Fruit fly (Drosophila melanogaster) whole organism, embryonic: Measurements from ENCODE around the gene betaTub65B.

Experiments
- Abd-B ChIP-seq: fragments of 200-800 bp; sonication (Bioruptor generic); optimal IDR thresholded peaks from 2 replicates; lab custom pipeline; 2018; ENCODE audit warnings: missing biosample characterization, mild to moderate bottlenecking, missing genetic modification characterization, moderate library complexity
- BEAF-32 ChIP-seq: fragments of 200-800 bp; sonication (Bioruptor generic); optimal IDR thresholded peaks from 3 replicates; lab custom pipeline; 2017; ENCODE audit warnings: missing biosample characterization, missing genetic modification characterization, mild to moderate bottlenecking, moderate library complexity, missing genetic modification reagents
- CG10267 ChIP-seq: fragments of 200-800 bp; sonication (Bioruptor generic); optimal IDR thresholded peaks from 2 replicates; lab custom pipeline; 2018; ENCODE audit warnings: missing biosample characterization, mild to moderate bottlenecking, missing genetic modification characterization, moderate library complexity
- CG11093 ChIP-seq: fragments of 200-800 bp; sonication (Bioruptor generic); IDR thresholded peaks from 3 replicates; pipeline ENCODE4 v1.3.6; 2022; ENCODE audit warnings: missing biosample characterization, missing genetic modification characterization
- CG12391 ChIP-seq: fragments of 200-800 bp; sonication (Bioruptor generic); optimal IDR thresholded peaks from 3 replicates; lab custom pipeline; 2018; ENCODE audit warnings: missing biosample characterization, mild to moderate bottlenecking, missing genetic modification characterization, moderate library complexity
- CG13287 ChIP-seq: fragments of 200-800 bp; sonication (Bioruptor generic); IDR thresholded peaks from 2 replicates; pipeline ENCODE4 v1.3.6; 2022; ENCODE audit warnings: missing biosample characterization, missing genetic modification characterization; ENCODE audit not compliant: partially characterized antibody
- CG13296 ChIP-seq: fragments of 200-800 bp; sonication (Bioruptor generic); optimal IDR thresholded peaks from 3 replicates; lab custom pipeline; 2018; ENCODE audit warnings: missing biosample characterization, mild to moderate bottlenecking, missing genetic modification characterization
- CG14050 ChIP-seq: fragments of 200-800 bp; sonication (Bioruptor generic); IDR thresholded peaks from 3 replicates; pipeline ENCODE4 v1.3.6; 2022; ENCODE audit warnings: missing biosample characterization, missing genetic modification characterization
- CG1603 ChIP-seq: fragments of 200-800 bp; sonication (Bioruptor generic); optimal IDR thresholded peaks from 2 replicates; lab custom pipeline; 2019; ENCODE audit warnings: missing biosample characterization, mild to moderate bottlenecking, missing genetic modification characterization, moderate library complexity
- CG16813 ChIP-seq: fragments of 200-800 bp; sonication (Bioruptor generic); IDR thresholded peaks from 3 replicates; pipeline ENCODE4 v1.3.6; 2022; ENCODE audit warnings: missing biosample characterization, missing genetic modification characterization; ENCODE audit not compliant: partially characterized antibody
- CG17186 ChIP-seq: fragments of 200-800 bp; sonication (Bioruptor generic); optimal IDR thresholded peaks from 3 replicates; lab custom pipeline; 2017; ENCODE audit warnings: missing biosample characterization, missing genetic modification reagents, missing genetic modification characterization
- CG17912 ChIP-seq: fragments of 200-800 bp; sonication (Bioruptor generic); optimal IDR thresholded peaks from 2 replicates; lab custom pipeline; 2018; ENCODE audit warnings: missing biosample characterization, mild to moderate bottlenecking, missing genetic modification characterization
- CG18599 ChIP-seq: fragments of 200-800 bp; sonication (Bioruptor generic); optimal IDR thresholded peaks from 3 replicates; lab custom pipeline; 2017; ENCODE audit warnings: missing biosample characterization, missing genetic modification characterization, mild to moderate bottlenecking, moderate library complexity, missing genetic modification reagents
- CG31441 ChIP-seq: fragments of 200-800 bp; sonication (Bioruptor generic); IDR thresholded peaks from 2 replicates; pipeline ENCODE4 v1.3.6; 2022; ENCODE audit warnings: missing biosample characterization, missing genetic modification characterization
- CG3281 ChIP-seq: fragments of 200-800 bp; sonication (Bioruptor generic); optimal IDR thresholded peaks from 3 replicates; lab custom pipeline; 2017; ENCODE audit warnings: missing biosample characterization, mild to moderate bottlenecking, missing genetic modification characterization
- CG33213 ChIP-seq: fragments of 200-800 bp; sonication (Bioruptor generic); optimal IDR thresholded peaks from 3 replicates; lab custom pipeline; 2016; ENCODE audit warnings: missing biosample characterization, missing genetic modification characterization
- CG7839 ChIP-seq: fragments of 200-800 bp; sonication (Bioruptor generic); optimal IDR thresholded peaks from 3 replicates; lab custom pipeline; 2018; ENCODE audit warnings: missing biosample characterization, mild to moderate bottlenecking, missing genetic modification characterization, moderate library complexity
- CG8290 ChIP-seq, 3 experiments: fragments of 200-800 bp; sonication (Bioruptor generic); optimal IDR thresholded peaks; 2 replicates each; lab custom pipeline; 2016 to 2019; ENCODE audit warnings: missing biosample characterization in 3 of 3, missing genetic modification characterization in 3 of 3, mild to moderate bottlenecking in 2 of 3, moderate library complexity in 1 of 3
- CG9437 ChIP-seq: fragments of 200-800 bp; sonication (Bioruptor generic); optimal IDR thresholded peaks from 2 replicates; lab custom pipeline; 2018; ENCODE audit warnings: missing biosample characterization, mild to moderate bottlenecking, missing genetic modification characterization
- Dbx ChIP-seq: fragments of 200-800 bp; sonication (Bioruptor generic); IDR thresholded peaks from 3 replicates; pipeline ENCODE4 v1.3.6; 2022; ENCODE audit warnings: missing biosample characterization, missing genetic modification characterization
- Dp ChIP-seq: fragments of 200-800 bp; sonication (Bioruptor generic); optimal IDR thresholded peaks from 2 replicates; lab custom pipeline; 2018; ENCODE audit warnings: missing biosample characterization, mild to moderate bottlenecking, missing genetic modification characterization, moderate library complexity
- Dref ChIP-seq: fragments of 200-800 bp; sonication (Bioruptor generic); IDR thresholded peaks from 2 replicates; pipeline ENCODE4 v1.3.6; 2022; ENCODE audit warnings: missing biosample characterization, missing genetic modification characterization
- Gug ChIP-seq: fragments of 200-800 bp; sonication (Bioruptor generic); IDR thresholded peaks from 4 replicates; pipeline ENCODE4 v1.3.6; 2022; ENCODE audit warnings: missing biosample characterization, missing genetic modification characterization
- Hmr ChIP-seq: fragments of 200-800 bp; sonication (Bioruptor generic); optimal IDR thresholded peaks from 3 replicates; lab custom pipeline; 2017; ENCODE audit warnings: mild to moderate bottlenecking, missing biosample characterization, missing genetic modification reagents, missing genetic modification characterization
- Lim3 ChIP-seq: fragments of 200-800 bp; sonication (Bioruptor generic); IDR thresholded peaks from 2 replicates; pipeline ENCODE4 v1.3.6; 2022; ENCODE audit warnings: missing biosample characterization, missing genetic modification characterization
- MTF-1 ChIP-seq: fragments of 200-800 bp; sonication (Bioruptor generic); optimal IDR thresholded peaks from 2 replicates; lab custom pipeline; 2018; ENCODE audit warnings: missing biosample characterization, mild to moderate bottlenecking, missing genetic modification characterization, borderline replicate concordance
- NC2α ChIP-seq: fragments of 200-800 bp; sonication (Bioruptor generic); optimal IDR thresholded peaks from 2 replicates; lab custom pipeline; 2016; ENCODE audit warnings: missing biosample characterization, missing genetic modification characterization
- Side ChIP-seq: fragments of 200-800 bp; sonication (Bioruptor generic); optimal IDR thresholded peaks from 2 replicates; lab custom pipeline; 2016; ENCODE audit warnings: missing biosample characterization, missing genetic modification characterization
- Sox100B ChIP-seq: fragments of 200-800 bp; sonication (Bioruptor generic); optimal IDR thresholded peaks from 3 replicates; lab custom pipeline; 2018; ENCODE audit warnings: missing biosample characterization, mild to moderate bottlenecking, missing genetic modification characterization
- Sry-δ ChIP-seq: fragments of 200-800 bp; sonication (Bioruptor generic); optimal IDR thresholded peaks from 2 replicates; lab custom pipeline; 2016; ENCODE audit warnings: missing biosample characterization, missing genetic modification characterization
- ato ChIP-seq: fragments of 200-800 bp; sonication (Bioruptor generic); IDR thresholded peaks from 2 replicates; pipeline ENCODE4 v1.3.6; 2022; ENCODE audit warnings: missing biosample characterization, missing genetic modification characterization; ENCODE audit not compliant: partially characterized antibody
- btn ChIP-seq: fragments of 200-800 bp; sonication (Bioruptor generic); optimal IDR thresholded peaks from 2 replicates; lab custom pipeline; 2016; ENCODE audit warnings: missing biosample characterization, missing genetic modification characterization
- chinmo ChIP-seq: fragments of 200-800 bp; sonication (Bioruptor generic); IDR thresholded peaks from 4 replicates; pipeline ENCODE4 v1.3.6; 2022; ENCODE audit warnings: missing biosample characterization, missing genetic modification characterization; ENCODE audit not compliant: partially characterized antibody
- dan ChIP-seq: fragments of 200-800 bp; sonication (Bioruptor generic); IDR thresholded peaks from 2 replicates; pipeline ENCODE4 v1.3.6; 2022; ENCODE audit warnings: missing biosample characterization, missing genetic modification characterization
- hb ChIP-seq: fragments of 200-800 bp; sonication (Bioruptor generic); IDR thresholded peaks from 3 replicates; pipeline ENCODE4 v1.3.6; 2022; ENCODE audit warnings: missing biosample characterization, missing genetic modification characterization; ENCODE audit not compliant: partially characterized antibody
- insv ChIP-seq, 2 experiments: fragments of 200-800 bp; sonication (Bioruptor generic); optimal IDR thresholded peaks; 3 replicates each; lab custom pipeline; 2016 to 2018; ENCODE audit warnings: missing biosample characterization in 2 of 2, missing genetic modification characterization in 2 of 2
- jumu ChIP-seq: fragments of 200-800 bp; sonication (Bioruptor generic); optimal IDR thresholded peaks from 3 replicates; lab custom pipeline; 2016; ENCODE audit warnings: missing biosample characterization, missing genetic modification characterization
- lab ChIP-seq: fragments of 200-800 bp; sonication (Bioruptor generic); optimal IDR thresholded peaks from 3 replicates; lab custom pipeline; 2017; ENCODE audit warnings: missing biosample characterization, missing genetic modification characterization, mild to moderate bottlenecking, moderate library complexity, missing genetic modification reagents
- mld ChIP-seq: fragments of 200-800 bp; sonication (Bioruptor generic); IDR thresholded peaks from 3 replicates; pipeline ENCODE4 v1.3.6; 2022; ENCODE audit warnings: missing biosample characterization, missing genetic modification characterization; ENCODE audit not compliant: partially characterized antibody
- phol ChIP-seq: fragments of 200-800 bp; sonication (Bioruptor generic); optimal IDR thresholded peaks from 3 replicates; lab custom pipeline; 2018; ENCODE audit warnings: missing biosample characterization, mild to moderate bottlenecking, missing genetic modification characterization, moderate library complexity
- repo ChIP-seq: fragments of 200-800 bp; sonication (Bioruptor generic); optimal IDR thresholded peaks from 2 replicates; lab custom pipeline; 2016; ENCODE audit warnings: missing biosample characterization, missing genetic modification characterization
- sens ChIP-seq: fragments of 200-800 bp; sonication (Bioruptor generic); peaks from one replicate; lab custom pipeline; 2016; ENCODE audit warnings: missing biosample characterization, missing genetic modification characterization
- sob ChIP-seq: fragments of 200-800 bp; sonication (Bioruptor generic); IDR thresholded peaks from 2 replicates; pipeline ENCODE4 v1.3.6; 2022; ENCODE audit warnings: missing biosample characterization, missing genetic modification characterization
- stc ChIP-seq: fragments of 200-800 bp; sonication (Bioruptor generic); IDR thresholded peaks from 2 replicates; pipeline ENCODE4 v1.3.6; 2022; ENCODE audit warnings: missing biosample characterization, missing genetic modification characterization
- unc-4 ChIP-seq: fragments of 200-800 bp; sonication (Bioruptor generic); IDR thresholded peaks from 2 replicates; pipeline ENCODE4 v1.3.6; 2022; ENCODE audit warnings: missing biosample characterization, missing genetic modification characterization; ENCODE audit not compliant: partially characterized antibody
- vvl ChIP-seq: fragments of 200-800 bp; sonication (Bioruptor generic); IDR thresholded peaks from 2 replicates; pipeline ENCODE4 v1.3.6; 2022; ENCODE audit warnings: missing biosample characterization, missing genetic modification characterization
- zen ChIP-seq: fragments of 200-800 bp; sonication (Bioruptor generic); optimal IDR thresholded peaks from 3 replicates; lab custom pipeline; 2018; ENCODE audit warnings: missing biosample characterization, mild to moderate bottlenecking, missing genetic modification characterization, moderate library complexity

The betaTub65B gene

DNA sequence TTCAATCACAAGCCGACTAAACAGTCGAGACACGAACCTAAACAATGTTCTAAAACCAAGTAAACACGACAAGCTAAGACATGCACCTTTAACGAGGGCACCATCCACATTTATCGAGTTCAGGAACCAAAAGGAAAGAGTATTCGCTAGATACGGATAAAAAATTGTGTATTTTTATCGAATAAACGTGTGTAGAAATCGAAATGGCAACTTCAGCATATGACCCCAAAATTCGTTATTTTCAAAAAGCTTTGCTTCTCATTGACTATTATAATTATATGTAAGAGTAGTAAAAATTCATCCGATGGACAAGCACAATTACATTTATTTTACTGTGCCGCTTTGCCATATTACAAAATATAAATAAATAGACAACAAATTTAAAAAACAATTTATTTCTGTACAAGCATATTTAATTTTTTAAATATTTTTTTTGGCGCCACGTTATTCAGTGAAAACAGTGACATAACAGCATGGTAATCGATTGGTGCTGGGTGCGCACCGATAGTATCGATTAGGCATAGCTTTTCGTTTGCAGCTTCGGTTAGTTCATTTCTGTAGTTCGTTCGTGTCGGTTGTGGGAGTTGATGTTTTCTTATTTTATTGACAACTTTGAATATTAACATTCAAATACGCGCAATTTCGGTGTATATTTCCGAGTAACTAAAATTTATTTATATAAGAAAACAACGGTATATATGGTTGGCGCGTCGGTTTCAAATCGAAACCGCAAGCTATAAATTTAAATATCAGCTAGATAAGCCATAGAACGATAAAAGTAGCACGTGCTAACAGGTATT lies 19.8 kb downstream of the betaTub65B start, which contains the start of gene MCU (continued):
- TF ChIP-seq CG16813 (GFP tag; lab: Robert Waterston, UW) (peak; percentile 88), CG14050 (no peak), CG18599 (GFP tag; lab: Kevin White, UChicago) (no peak), Dp (GFP tag; lab: Kevin White, UChicago) (peak; percentile 96), btn (GFP tag; lab: Kevin White, UChicago) (no peak), CG9437 (GFP tag; lab: Kevin White, UChicago) (no peak), CG13287 (GFP tag; lab: Robert Waterston, UW) (peak; percentile 96), Lim3 (GFP tag; lab: Robert Waterston, UW) (no peak), Abd-B (GFP tag; lab: Kevin White, UChicago) (peak; percentile 52), NC2α (GFP tag; lab: Kevin White, UChicago) (no peak), repo (GFP tag; lab: Kevin White, UChicago) (no peak), Sry-δ (GFP tag; lab: Kevin White, UChicago) (peak; percentile 84), phol (tag; lab: Kevin White, UChicago) (peak; percentile 66), Gug (GFP tag; lab: Robert Waterston, UW) (no peak; the same call in 3 of the 4 replicates), jumu (GFP tag; lab: Kevin White, UChicago) (no peak), CG12391 (tag; lab: Kevin White, UChicago) (peak; percentile 44), sob (peak; percentile 9; the same call in 1 of the 2 replicates), CG10267 (tag; lab: Kevin White, UChicago) (peak; percentile 29), unc-4 (GFP tag; lab: Robert Waterston, UW) (peak; percentile 94), vvl (peak; percentile 30; the same call in 1 of the 2 replicates), BEAF-32 (GFP tag; lab: Kevin White, UChicago) (peak; percentile 94), CG3281 (GFP tag; lab: Kevin White, UChicago) (peak; percentile 7), CG7839 (tag; lab: Kevin White, UChicago) (peak; percentile 9), dan (no peak), CG31441 (GFP tag; lab: Robert Waterston, UW) (peak; percentile 75), CG1603 (tag; lab: Kevin White, UChicago) (peak; percentile 60), Sox100B (GFP tag; lab: Kevin White, UChicago) (no peak), mld (GFP tag; lab: Robert Waterston, UW) (peak; percentile 96), CG17912 (GFP tag; lab: Kevin White, UChicago) (no peak), CG17186 (GFP tag; lab: Kevin White, UChicago) (peak; percentile 91), CG33213 (GFP tag; lab: Kevin White, UChicago) (peak; percentile 58), CG11093 (GFP tag; lab: Robert Waterston, UW) (no peak), CG8290 (GFP tag; optimal IDR thresholded peaks at IDR 0.05; lab: Kevin White, UChicago) (no peak), CG8290 (tag; optimal IDR thresholded peaks at IDR 0.05; lab: Kevin White, UChicago) (peak in 1 of 2 experiments; percentile 18), ato (GFP tag; lab: Robert Waterston, UW) (peak; percentile 96), chinmo (GFP tag; lab: Robert Waterston, UW) (peak; percentile 96), Hmr (peak; percentile 53), lab (peak; percentile 26), Side (GFP tag; lab: Kevin White, UChicago) (no peak), Dref (peak; percentile 86), zen (peak; percentile 0), insv (GFP tag; optimal IDR thresholded peaks at IDR 0.05; lab: Kevin White, UChicago) (peak in 1 of 2 experiments; percentile 26), sens (GFP tag; lab: Kevin White, UChicago) (peak; percentile 58), stc (no peak), hb (peak; percentile 94), CG13296 (GFP tag; lab: Kevin White, UChicago) (peak; percentile 40), MTF-1 (GFP tag; lab: Kevin White, UChicago) (peak; percentile 8), Dbx (GFP tag; lab: Robert Waterston, UW) (0 out of 3 replicates have a peak, but pooled peaks have one; percentile 9)
